Fruit fly (Drosophila melanogaster) whole organism, embryonic: Measurements from ENCODE around the gene Vps29.
A peak's percentile ranks its signal among the peaks of the same experiment; 100 is the strongest.

Source experiments
- Aef1 ChIP-seq: fragments of 200-800 bp; sonication (Bioruptor generic); IDR thresholded peaks from 3 replicates; pipeline ENCODE4 v1.3.6; 2022; ENCODE audit warnings: missing biosample characterization, missing genetic modification characterization
- Atf6 ChIP-seq: fragments of 200-800 bp; sonication (Bioruptor generic); IDR thresholded peaks from 2 replicates; pipeline ENCODE4 v1.3.6; 2022; ENCODE audit warnings: missing biosample characterization, missing genetic modification characterization
- CG10366 ChIP-seq: fragments of 200-800 bp; sonication (Bioruptor generic); IDR thresholded peaks from 2 replicates; pipeline ENCODE4 v1.3.6; 2022; ENCODE audit warnings: missing biosample characterization, missing genetic modification characterization
- CG11456 ChIP-seq: fragments of 200-800 bp; sonication (Bioruptor generic); IDR thresholded peaks from 3 replicates; pipeline ENCODE4 v1.3.6; 2022; ENCODE audit warnings: missing biosample characterization, missing genetic modification characterization
- CG11695 ChIP-seq: fragments of 200-800 bp; sonication (Bioruptor generic); IDR thresholded peaks from 3 replicates; pipeline ENCODE4 v1.3.6; 2022; ENCODE audit warnings: missing biosample characterization, missing genetic modification characterization
- CG12236 ChIP-seq: fragments of 200-800 bp; sonication (Bioruptor generic); optimal IDR thresholded peaks from 2 replicates; lab custom pipeline; 2016; ENCODE audit warnings: missing biosample characterization, missing genetic modification characterization
- CG13287 ChIP-seq: fragments of 200-800 bp; sonication (Bioruptor generic); IDR thresholded peaks from 2 replicates; pipeline ENCODE4 v1.3.6; 2022; ENCODE audit warnings: missing biosample characterization, missing genetic modification characterization; ENCODE audit not compliant: partially characterized antibody
- CG14667 ChIP-seq: fragments of 200-800 bp; sonication (Bioruptor generic); IDR thresholded peaks from 2 replicates; pipeline ENCODE4 v1.3.6; 2022; ENCODE audit warnings: missing biosample characterization, missing genetic modification characterization
- CG30403 ChIP-seq: fragments of 200-800 bp; sonication (Bioruptor generic); optimal IDR thresholded peaks from 3 replicates; lab custom pipeline; 2016; ENCODE audit warnings: missing biosample characterization, missing genetic modification characterization
- CG3065 ChIP-seq: fragments of 200-800 bp; sonication (Bioruptor generic); optimal IDR thresholded peaks from 2 replicates; lab custom pipeline; 2016; ENCODE audit warnings: missing biosample characterization, missing genetic modification characterization
- CG32767 ChIP-seq: fragments of 200-800 bp; sonication (Bioruptor generic); IDR thresholded peaks from 2 replicates; pipeline ENCODE4 v1.3.6; 2022; ENCODE audit warnings: missing biosample characterization, missing genetic modification characterization
- CG42726 ChIP-seq: fragments of 200-800 bp; sonication (Bioruptor generic); IDR thresholded peaks from 2 replicates; pipeline ENCODE4 v1.3.6; 2022; ENCODE audit warnings: missing biosample characterization, missing genetic modification characterization; ENCODE audit not compliant: partially characterized antibody
- CG5245 ChIP-seq: fragments of 200-800 bp; sonication (Bioruptor generic); optimal IDR thresholded peaks from 3 replicates; lab custom pipeline; 2016; ENCODE audit warnings: missing biosample characterization, missing genetic modification characterization
- CG6813 ChIP-seq: fragments of 200-800 bp; sonication (Bioruptor generic); optimal IDR thresholded peaks from 2 replicates; lab custom pipeline; 2017; ENCODE audit warnings: missing biosample characterization, missing genetic modification characterization, mild to moderate bottlenecking, moderate library complexity, missing genetic modification reagents
- CG8765 ChIP-seq: fragments of 200-800 bp; sonication (Bioruptor generic); IDR thresholded peaks from 2 replicates; pipeline ENCODE4 v1.3.6; 2022; ENCODE audit warnings: missing biosample characterization, missing genetic modification characterization
- CG9876 ChIP-seq: fragments of 200-800 bp; sonication (Bioruptor generic); optimal IDR thresholded peaks from 2 replicates; lab custom pipeline; 2016; ENCODE audit warnings: missing biosample characterization, missing genetic modification characterization
- CTCF ChIP-seq: fragments of 200-800 bp; sonication (Bioruptor generic); optimal IDR thresholded peaks from 2 replicates; lab custom pipeline; 2017; ENCODE audit warnings: missing biosample characterization, mild to moderate bottlenecking, missing genetic modification characterization, moderate library complexity
- Doc2 ChIP-seq: fragments of 200-800 bp; sonication (Bioruptor generic); IDR thresholded peaks from 2 replicates; pipeline ENCODE4 v1.3.6; 2022; ENCODE audit warnings: missing biosample characterization, missing genetic modification characterization
- Eip74EF ChIP-seq, 2 experiments: fragments of 200-800 bp in 1 of 2; fragments of >200 bp in 1 of 2; sonication (Bioruptor generic) in 1 of 2; optimal IDR thresholded peaks; 2 replicates each; lab custom pipeline; 2017 to 2019; ENCODE audit warnings: missing biosample characterization in 2 of 2, missing genetic modification characterization in 2 of 2, mild to moderate bottlenecking in 1 of 2, moderate library complexity in 1 of 2
- Ets65A ChIP-seq: fragments of 200-800 bp; sonication (Bioruptor generic); peaks from one replicate; lab custom pipeline; 2016; ENCODE audit warnings: missing biosample characterization, missing genetic modification characterization
- GATAe ChIP-seq: fragments of 200-800 bp; sonication (Bioruptor generic); conservative IDR thresholded peaks from 2 replicates; pipeline ENCODE4 v1.3.6; 2022; ENCODE audit warnings: missing biosample characterization, missing genetic modification characterization
- HmgZ ChIP-seq: fragments of 200-800 bp; sonication (Bioruptor generic); optimal IDR thresholded peaks from 2 replicates; lab custom pipeline; 2018; ENCODE audit warnings: missing biosample characterization, mild to moderate bottlenecking, missing genetic modification characterization
- Hr78 ChIP-seq, 2 experiments: fragments of 200-800 bp in 1 of 2; fragments of >200 bp in 1 of 2; sonication (Bioruptor generic) in 1 of 2; optimal IDR thresholded peaks; 2 replicates each; lab custom pipeline; 2017 to 2019; ENCODE audit warnings: missing biosample characterization in 2 of 2, missing genetic modification characterization in 2 of 2, mild to moderate bottlenecking in 1 of 2, moderate library complexity in 1 of 2
- Max ChIP-seq: fragments of 200-800 bp; sonication (Bioruptor generic); optimal IDR thresholded peaks from 2 replicates; lab custom pipeline; 2016; ENCODE audit warnings: missing biosample characterization, mild to moderate bottlenecking, missing genetic modification characterization
- Nf-YA ChIP-seq: fragments of 200-800 bp; sonication (Bioruptor generic); IDR thresholded peaks from 2 replicates; pipeline ENCODE4 v1.3.6; 2022; ENCODE audit warnings: missing biosample characterization, missing genetic modification characterization
- PHDP ChIP-seq: fragments of 200-800 bp; sonication (Bioruptor generic); optimal IDR thresholded peaks from 3 replicates; lab custom pipeline; 2018; ENCODE audit warnings: missing biosample characterization, mild to moderate bottlenecking, missing genetic modification characterization, moderate library complexity
- Sry-β ChIP-seq: fragments of 200-800 bp; sonication (Bioruptor generic); optimal IDR thresholded peaks from 2 replicates; lab custom pipeline; 2018; ENCODE audit warnings: missing biosample characterization, mild to moderate bottlenecking, missing genetic modification characterization, moderate library complexity
- Xbp1 ChIP-seq: fragments of 200-800 bp; sonication (Bioruptor generic); optimal IDR thresholded peaks from 3 replicates; lab custom pipeline; 2016; ENCODE audit warnings: missing biosample characterization, mild to moderate bottlenecking, missing genetic modification characterization
- amos ChIP-seq: fragments of 200-800 bp; sonication (Bioruptor generic); IDR thresholded peaks from 2 replicates; pipeline ENCODE4 v1.3.6; 2022; ENCODE audit warnings: missing biosample characterization, missing genetic modification characterization; ENCODE audit not compliant: partially characterized antibody
- az2 ChIP-seq: fragments of 200-800 bp; sonication (Bioruptor generic); optimal IDR thresholded peaks from 3 replicates; lab custom pipeline; 2016; ENCODE audit warnings: missing biosample characterization, missing genetic modification characterization
- cad ChIP-seq: fragments of >200 bp; optimal IDR thresholded peaks from 2 replicates; lab custom pipeline; 2017; ENCODE audit warnings: missing biosample characterization, missing genetic modification characterization
- cas ChIP-seq: fragments of 200-800 bp; sonication (Bioruptor generic); IDR thresholded peaks from 2 replicates; pipeline ENCODE4 v1.3.6; 2022; ENCODE audit warnings: missing biosample characterization, missing genetic modification characterization
- cato ChIP-seq: fragments of 200-800 bp; sonication (Bioruptor generic); optimal IDR thresholded peaks from 2 replicates; lab custom pipeline; 2016; ENCODE audit warnings: missing biosample characterization, missing genetic modification characterization, borderline replicate concordance
- cg ChIP-seq: fragments of 200-800 bp; sonication (Bioruptor generic); optimal IDR thresholded peaks from 3 replicates; lab custom pipeline; 2019; ENCODE audit warnings: missing biosample characterization, mild to moderate bottlenecking, missing genetic modification characterization, moderate library complexity
- dati ChIP-seq: fragments of 200-800 bp; sonication (Bioruptor generic); IDR thresholded peaks from 2 replicates; pipeline ENCODE4 v1.3.6; 2022; ENCODE audit warnings: missing biosample characterization, missing genetic modification characterization
- emc ChIP-seq: fragments of 200-800 bp; sonication (Bioruptor generic); optimal IDR thresholded peaks from 2 replicates; lab custom pipeline; 2016; ENCODE audit warnings: missing biosample characterization, missing genetic modification characterization
- en ChIP-seq: fragments of 200-800 bp; sonication (Bioruptor generic); optimal IDR thresholded peaks from 2 replicates; lab custom pipeline; 2016; ENCODE audit warnings: missing biosample characterization, missing genetic modification characterization
- ewg ChIP-seq: fragments of 200-800 bp; sonication (Bioruptor generic); optimal IDR thresholded peaks from 3 replicates; lab custom pipeline; 2017; ENCODE audit warnings: mild to moderate bottlenecking, missing biosample characterization, missing genetic modification reagents, missing genetic modification characterization
- fd102C ChIP-seq: fragments of 200-800 bp; sonication (Bioruptor generic); optimal IDR thresholded peaks from 2 replicates; lab custom pipeline; 2018; ENCODE audit warnings: missing biosample characterization, mild to moderate bottlenecking, missing genetic modification characterization, moderate library complexity
- fd64A ChIP-seq: fragments of 200-800 bp; sonication (Bioruptor generic); optimal IDR thresholded peaks from 3 replicates; lab custom pipeline; 2018; ENCODE audit warnings: missing biosample characterization, mild to moderate bottlenecking, missing genetic modification characterization
- hth ChIP-seq: fragments of >200 bp; optimal IDR thresholded peaks from 2 replicates; lab custom pipeline; 2017; ENCODE audit warnings: inconsistent platforms
- jumu ChIP-seq: fragments of 200-800 bp; sonication (Bioruptor generic); optimal IDR thresholded peaks from 3 replicates; lab custom pipeline; 2016; ENCODE audit warnings: missing biosample characterization, missing genetic modification characterization
- knrl ChIP-seq: fragments of 200-800 bp; sonication (Bioruptor generic); IDR thresholded peaks from 3 replicates; pipeline ENCODE4 v1.3.6; 2022; ENCODE audit warnings: missing biosample characterization, missing genetic modification characterization; ENCODE audit not compliant: partially characterized antibody
- nerfin-2 ChIP-seq: fragments of 200-800 bp; sonication (Bioruptor generic); IDR thresholded peaks from 2 replicates; pipeline ENCODE4 v1.3.6; 2022; ENCODE audit warnings: missing biosample characterization, missing genetic modification characterization; ENCODE audit not compliant: partially characterized antibody
- pzg ChIP-seq: fragments of 200-800 bp; sonication (Bioruptor generic); optimal IDR thresholded peaks from 3 replicates; lab custom pipeline; 2018; ENCODE audit warnings: missing biosample characterization, mild to moderate bottlenecking, missing genetic modification characterization, moderate library complexity
- seq ChIP-seq: fragments of 200-800 bp; sonication (Bioruptor generic); IDR thresholded peaks from 2 replicates; pipeline ENCODE4 v1.3.6; 2022; ENCODE audit warnings: missing biosample characterization, missing genetic modification characterization
- tap ChIP-seq: fragments of 200-800 bp; optimal IDR thresholded peaks from 3 replicates; lab custom pipeline; 2019; ENCODE audit warnings: missing biosample characterization, mild to moderate bottlenecking, missing genetic modification characterization, moderate library complexity
- tx ChIP-seq: fragments of 200-800 bp; sonication (Bioruptor generic); optimal IDR thresholded peaks from 2 replicates; lab custom pipeline; 2016; ENCODE audit warnings: missing biosample characterization, missing genetic modification characterization
- usp ChIP-seq: fragments of >200 bp; optimal IDR thresholded peaks from 2 replicates; lab custom pipeline; 2017; ENCODE audit warnings: missing biosample characterization, missing genetic modification characterization
- wor ChIP-seq: fragments of 200-800 bp; sonication (Bioruptor generic); IDR thresholded peaks from 2 replicates; pipeline ENCODE4 v1.3.6; 2022; ENCODE audit warnings: missing biosample characterization, missing genetic modification characterization

Gene Vps29

DNA sequence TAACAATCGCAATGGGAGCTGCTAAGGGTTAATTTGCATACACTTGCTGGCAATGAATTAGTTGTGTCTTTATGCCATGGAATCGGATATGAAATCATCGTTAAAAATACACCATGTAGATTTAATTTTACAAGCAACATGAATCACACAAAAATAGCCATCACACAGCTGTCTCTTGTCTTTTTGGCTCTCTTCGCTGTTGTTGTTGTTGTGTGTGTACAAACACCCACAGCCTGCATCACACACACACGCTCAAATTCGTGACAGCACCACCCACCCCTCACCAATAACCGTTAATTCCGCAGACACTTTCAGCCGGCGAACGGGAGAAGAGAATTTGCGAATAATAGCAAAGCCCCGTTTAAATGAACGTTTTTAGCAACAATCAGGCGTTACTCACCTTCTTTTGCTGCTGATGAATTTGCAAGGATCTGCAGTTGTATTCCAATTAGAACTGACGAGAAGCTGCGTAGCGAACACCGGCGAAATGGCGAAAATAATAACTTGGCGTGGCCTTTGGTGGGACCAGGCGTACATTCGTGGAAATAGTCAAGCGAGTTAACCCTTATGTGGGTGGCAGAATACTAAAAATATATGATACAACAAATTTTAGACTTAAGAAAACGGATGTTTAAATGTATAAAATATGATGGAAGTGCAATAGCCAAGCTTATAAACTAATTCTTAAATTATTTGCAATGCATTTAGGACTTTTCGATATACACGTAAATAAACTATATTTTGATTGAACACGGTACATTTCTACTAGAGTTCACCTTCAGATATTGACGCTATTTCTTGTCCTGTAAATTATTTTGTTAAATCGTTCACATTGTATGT lies 7.3 kb downstream of the Vps29 start, which contains the start of gene capt (continued):
- TF ChIP-seq hth (lab: Kevin White, UChicago) (no peak), CG8765 (GFP tag; lab: Robert Waterston, UW) (no peak), az2 (GFP tag; lab: Kevin White, UChicago) (no peak), jumu (GFP tag; lab: Kevin White, UChicago) (peak; percentile 29), Nf-YA (GFP tag; lab: Robert Waterston, UW) (no peak), nerfin-2 (GFP tag; lab: Robert Waterston, UW) (no peak), PHDP (tag; lab: Kevin White, UChicago) (peak; percentile 35), CG11695 (GFP tag; lab: Robert Waterston, UW) (no peak), cad (GFP tag; lab: Kevin White, UChicago) (no peak), CG30403 (peak; percentile 55), usp (GFP tag; lab: Kevin White, UChicago) (no peak), fd102C (GFP tag; lab: Kevin White, UChicago) (no peak), Sry-β (no peak), ewg (GFP tag; lab: Kevin White, UChicago) (peak; percentile 5), seq (no peak), pzg (GFP tag; lab: Kevin White, UChicago) (peak; percentile 39), CG3065 (no peak), CG5245 (GFP tag; lab: Kevin White, UChicago) (no peak), tap (tag; lab: Kevin White, UChicago) (no peak), Eip74EF (GFP tag; optimal IDR thresholded peaks at IDR 0.05; lab: Kevin White, UChicago) (no peak), knrl (GFP tag; lab: Robert Waterston, UW) (no peak), emc (no peak), cg (peak; percentile 91), CG14667 (GFP tag; lab: Robert Waterston, UW) (no peak), CG6813 (no peak), CG13287 (GFP tag; lab: Robert Waterston, UW) (peak; percentile 19; the same call in 1 of the 2 replicates), CG42726 (GFP tag; lab: Robert Waterston, UW) (peak; percentile 52; the same call in 1 of the 2 replicates), amos (GFP tag; lab: Robert Waterston, UW) (no peak), CG12236 (GFP tag; lab: Kevin White, UChicago) (no peak), GATAe (GFP tag; lab: Robert Waterston, UW) (no peak), wor (GFP tag; lab: Robert Waterston, UW) (no peak), CTCF (GFP tag; lab: Kevin White, UChicago) (no peak), CG10366 (GFP tag; lab: Robert Waterston, UW) (peak; percentile 14; the same call in 1 of the 2 replicates), cas (GFP tag; lab: Robert Waterston, UW) (no peak), cato (GFP tag; lab: Kevin White, UChicago) (no peak), Ets65A (no peak), Xbp1 (GFP tag; lab: Kevin White, UChicago) (peak; percentile 44), CG32767 (GFP tag; lab: Robert Waterston, UW) (no peak), fd64A (no peak), tx (GFP tag; lab: Kevin White, UChicago) (no peak), Aef1 (GFP tag; lab: Robert Waterston, UW) (peak; percentile 42; the same call in 1 of the 3 replicates), Hr78 (GFP tag; optimal IDR thresholded peaks at IDR 0.05; lab: Kevin White, UChicago) (no peak), Max (GFP tag; lab: Kevin White, UChicago) (no peak), Atf6 (GFP tag; lab: Robert Waterston, UW) (no peak), CG11456 (GFP tag; lab: Robert Waterston, UW) (peak; percentile 62; the same call in 1 of the 3 replicates), Doc2 (GFP tag; lab: Robert Waterston, UW) (no peak), dati (GFP tag; lab: Robert Waterston, UW) (no peak), CG9876 (GFP tag; lab: Kevin White, UChicago) (no peak), HmgZ (tag; lab: Kevin White, UChicago) (no peak), en (no peak)
